Fruit fly (Drosophila melanogaster) whole organism, wandering third instar larva: ENCODE results near the gene Lrrk.

Source experiments
- Dfd ChIP-seq: fragments of >200 bp; optimal IDR thresholded peaks from 2 replicates; lab custom pipeline; 2017; ENCODE audit warnings: missing biosample characterization, missing genetic modification characterization
- Dif ChIP-seq: fragments of 200-275, 200-300 bp; sonication (Bioruptor generic); optimal IDR thresholded peaks from 2 replicates; lab custom pipeline; 2018; ENCODE audit warnings: missing biosample characterization, missing genetic modification characterization; ENCODE audit not compliant: partially characterized antibody
- HLH106 ChIP-seq: fragments of 200-800 bp; optimal IDR thresholded peaks from 3 replicates; lab custom pipeline; 2019; ENCODE audit warnings: missing biosample characterization, mild to moderate bottlenecking, missing genetic modification characterization, moderate library complexity
- Mio ChIP-seq: sonication (Bioruptor generic); optimal IDR thresholded peaks from 2 replicates; lab custom pipeline; 2016; ENCODE audit warnings: missing biosample characterization, missing genetic modification characterization
- br ChIP-seq: fragments of 200-800 bp; sonication (Bioruptor generic); optimal IDR thresholded peaks from 2 replicates; lab custom pipeline; 2016; ENCODE audit warnings: missing biosample characterization, missing genetic modification characterization
- dmrt93B ChIP-seq: fragments of 200-800 bp; sonication (Bioruptor generic); optimal IDR thresholded peaks from 2 replicates; lab custom pipeline; 2018; ENCODE audit warnings: missing biosample characterization, mild to moderate bottlenecking, missing genetic modification characterization
- dsf ChIP-seq: sonication (Bioruptor generic); optimal IDR thresholded peaks from 2 replicates; lab custom pipeline; 2016; ENCODE audit warnings: missing biosample characterization, missing genetic modification characterization, borderline replicate concordance
- lola ChIP-seq: fragments of >200 bp; optimal IDR thresholded peaks from 2 replicates; lab custom pipeline; 2017; ENCODE audit warnings: missing biosample characterization, missing genetic modification characterization
- psq ChIP-seq: fragments of 200-800 bp; sonication (Bioruptor generic); optimal IDR thresholded peaks from 3 replicates; lab custom pipeline; 2017; ENCODE audit warnings: missing biosample characterization, mild to moderate bottlenecking, missing genetic modification characterization, moderate library complexity
- usp ChIP-seq: fragments of >200 bp; optimal IDR thresholded peaks from 2 replicates; lab custom pipeline; 2017; ENCODE audit warnings: missing biosample characterization, missing genetic modification characterization
- woc ChIP-seq: sonication (Bioruptor generic); optimal IDR thresholded peaks from 2 replicates; lab custom pipeline; 2016; ENCODE audit warnings: missing biosample characterization, mild to moderate bottlenecking, missing genetic modification characterization

dm6 chr3R:20587630-20588479 lies 47.4 kb upstream of the Lrrk start, which contains the start of gene Septin2:
- TF ChIP-seq dmrt93B (peak; percentile 89), psq (GFP tag; lab: Kevin White, UChicago) (peak; percentile 88), Dif (GFP tag; lab: Kevin White, UChicago) (no peak), Dfd (GFP tag; lab: Kevin White, UChicago) (no peak), usp (GFP tag; lab: Kevin White, UChicago) (no peak), dsf (peak; percentile 77), woc (peak; percentile 79), lola (GFP tag; lab: Kevin White, UChicago) (no peak), br (peak; percentile 91), HLH106 (tag; lab: Kevin White, UChicago) (peak; percentile 88), Mio (GFP tag; lab: Kevin White, UChicago) (peak; percentile 37)
